Fruit fly (Drosophila melanogaster): Measurements from ENCODE around the gene Plp.

Plp gene

DNA sequence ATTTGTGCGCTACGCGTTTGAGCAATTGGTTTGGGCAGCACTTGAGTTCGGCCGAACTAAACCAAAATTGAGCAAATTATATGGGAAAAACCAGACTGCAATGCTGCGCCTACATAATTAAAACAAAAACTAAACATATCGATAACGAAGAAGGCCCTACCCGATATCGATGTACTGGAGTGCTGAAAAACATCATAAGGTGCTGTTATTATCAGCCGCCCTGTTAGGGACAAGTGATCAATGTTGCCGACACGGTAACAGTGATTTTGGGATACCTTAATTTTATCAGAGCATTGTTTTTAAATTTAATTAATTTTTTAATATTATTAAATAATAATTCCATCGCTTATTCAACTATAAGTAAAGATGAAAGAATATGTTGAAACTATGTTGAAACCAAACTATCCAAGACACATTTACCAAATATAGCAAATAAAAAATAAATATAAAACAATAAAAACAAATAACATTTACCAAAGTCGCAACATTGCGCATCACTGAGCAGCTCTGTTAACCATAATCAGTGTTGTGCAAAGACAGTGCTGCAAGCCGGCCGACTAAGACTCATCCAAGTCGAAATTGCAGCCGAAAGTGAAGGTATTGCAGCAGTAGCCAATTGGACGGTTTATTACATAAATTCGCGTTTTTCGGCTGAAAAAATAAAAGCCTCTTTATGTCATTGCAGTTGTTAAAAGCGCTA, at the start of gene Plp, which contains the start of the genes sstn and GlyRS (continued):
- TF ChIP-seq CG17359 (tag; optimal IDR thresholded peaks at IDR 0.05) (no peak), CG3163 (GFP tag; optimal IDR thresholded peaks at IDR 0.05) (no peak), Nf-YA (GFP tag; IDR thresholded peaks at IDR 0.05) (no peak), bbx (GFP tag; IDR thresholded peaks at IDR 0.05; ENCODE audit: partially characterized antibody) (peak; percentile 69), Rfx (GFP tag; IDR thresholded peaks at IDR 0.05) (0 out of 2 replicates have a peak, but pooled peaks have one; percentile 24), Atf6 (GFP tag; IDR thresholded peaks at IDR 0.05) (no peak), CG1603 (tag; optimal IDR thresholded peaks at IDR 0.05) (no peak), Aef1 (GFP tag; IDR thresholded peaks at IDR 0.05) (no peak), luna (GFP tag; optimal IDR thresholded peaks at IDR 0.05) (no peak), chn (GFP tag; optimal IDR thresholded peaks at IDR 0.05) (no peak), z (GFP tag; IDR thresholded peaks at IDR 0.05) (no peak), Stat92E (GFP tag; optimal IDR thresholded peaks at IDR 0.05) (no peak), Fer3 (tag; optimal IDR thresholded peaks at IDR 0.05) (peak; percentile 16), CoRest (tag; optimal IDR thresholded peaks at IDR 0.05) (peak; percentile 67), sqz (GFP tag; optimal IDR thresholded peaks at IDR 0.05) (peak; percentile 13), sna (GFP tag; IDR thresholded peaks at IDR 0.05; ENCODE audit: partially characterized antibody) (peak; percentile 39), Ssrp (tag; optimal IDR thresholded peaks at IDR 0.05) (peak; percentile 12), CG2712 (tag; optimal IDR thresholded peaks at IDR 0.05) (peak; percentile 72), insv (GFP tag; optimal IDR thresholded peaks at IDR 0.05) (peak in 1 of 2 experiments; percentile 8), lilli (GFP tag; optimal IDR thresholded peaks at IDR 0.05) (peak; percentile 41), ci (GFP tag; IDR thresholded peaks at IDR 0.05) (peak; percentile 55; the same call in 1 of the 3 replicates), slbo (GFP tag; IDR thresholded peaks at IDR 0.05) (peak; percentile 19; the same call in 1 of the 2 replicates), CG4424 (GFP tag; optimal IDR thresholded peaks at IDR 0.05) (peak; percentile 34), CG4707 (GFP tag; optimal IDR thresholded peaks at IDR 0.05) (no peak), Hmx (GFP tag; optimal IDR thresholded peaks at IDR 0.05) (no peak), CG8944 (GFP tag; optimal IDR thresholded peaks at IDR 0.05) (no peak), CG3281 (GFP tag; optimal IDR thresholded peaks at IDR 0.05) (peak; percentile 39), ind (GFP tag; optimal IDR thresholded peaks at IDR 0.05) (peak; percentile 48), CG6765 (GFP tag; optimal IDR thresholded peaks at IDR 0.05) (no peak), Xbp1 (GFP tag; optimal IDR thresholded peaks at IDR 0.05) (peak; percentile 40), CG10979 (tag; optimal IDR thresholded peaks at IDR 0.05) (peak; percentile 22), lola (GFP tag; optimal IDR thresholded peaks at IDR 0.05) (peak in 1 of 3 experiments; percentile 40), unc-4 (GFP tag; IDR thresholded peaks at IDR 0.05; ENCODE audit: partially characterized antibody) (peak; percentile 51), lmd (GFP tag; IDR thresholded peaks at IDR 0.05) (no peak), Myb (GFP tag; optimal IDR thresholded peaks at IDR 0.05) (no peak), Meics (GFP tag; optimal IDR thresholded peaks at IDR 0.05) (peak; percentile 46), slp2 (GFP tag; optimal IDR thresholded peaks at IDR 0.05) (no peak), lab (GFP tag; optimal IDR thresholded peaks at IDR 0.05) (peak; percentile 66), btn (GFP tag; optimal IDR thresholded peaks at IDR 0.05) (no peak), sr (GFP tag; IDR thresholded peaks at IDR 0.05) (no peak), jigr1 (GFP tag; IDR thresholded peaks at IDR 0.05) (no peak), CG6272 (GFP tag; IDR thresholded peaks at IDR 0.05) (no peak), PHDP (tag; optimal IDR thresholded peaks at IDR 0.05) (peak; percentile 10), CG1529 (GFP tag; optimal IDR thresholded peaks at IDR 0.05) (peak; percentile 15), CG1233 (GFP tag; optimal IDR thresholded peaks at IDR 0.05) (no peak), Nf-YB (GFP tag; optimal IDR thresholded peaks at IDR 0.05) (no peak), CG34422 (GFP tag; IDR thresholded peaks at IDR 0.05) (peak; percentile 41; the same call in 1 of the 3 replicates), CG14710 (tag; optimal IDR thresholded peaks at IDR 0.05) (peak; percentile 68), Blimp-1 (GFP tag; optimal IDR thresholded peaks at IDR 0.05) (peak; percentile 40)

Measured in whole organism, embryonic.